Fruit fly (Drosophila melanogaster): Measurements from ENCODE around the gene CG10418.

Gene CG10418

DNA sequence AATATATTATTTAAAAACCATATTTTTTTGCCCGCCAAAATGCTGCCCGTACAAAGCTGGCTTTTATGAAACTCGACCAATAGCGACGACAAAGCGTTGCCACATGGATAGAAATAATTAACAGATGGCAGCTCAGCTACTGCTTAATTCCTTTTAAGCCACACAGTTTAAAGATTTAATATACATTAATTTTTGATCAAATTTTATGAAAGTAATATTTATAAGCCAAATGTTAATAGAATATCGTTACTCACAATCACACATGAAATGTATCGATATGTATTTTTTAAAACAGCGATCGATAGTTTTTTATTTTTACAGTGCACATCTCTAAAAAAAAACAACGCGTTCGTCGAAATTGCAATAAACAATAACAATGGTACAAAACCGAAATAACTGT, at the start of gene CG10418:
Gene CG10418 (plus strand): TSS at position 338 of the 400 bp plus-strand sequence.
- TF ChIP-seq CG34406 (GFP tag; optimal IDR thresholded peaks at IDR 0.05) (no peak), Sox102F (GFP tag; optimal IDR thresholded peaks at IDR 0.05) (no peak), CG9139 (GFP tag; optimal IDR thresholded peaks at IDR 0.05) (no peak), CG1621 (tag; optimal IDR thresholded peaks at IDR 0.05) (no peak), spab (GFP tag; optimal IDR thresholded peaks at IDR 0.05) (no peak), fkh (GFP tag; optimal IDR thresholded peaks at IDR 0.05) (peak; percentile 13), vri (GFP tag; optimal IDR thresholded peaks at IDR 0.05) (no peak), acj6 (GFP tag; optimal IDR thresholded peaks at IDR 0.05) (no peak), OdsH (GFP tag; optimal IDR thresholded peaks at IDR 0.05) (peak; percentile 15), Sox14 (GFP tag; optimal IDR thresholded peaks at IDR 0.05) (peak; percentile 50), pdm3 (GFP tag; optimal IDR thresholded peaks at IDR 0.05) (peak; percentile 11), lz (GFP tag; optimal IDR thresholded peaks at IDR 0.05) (no peak), Eip75B (GFP tag; optimal IDR thresholded peaks at IDR 0.05) (no peak), CG3032 (tag; optimal IDR thresholded peaks at IDR 0.05) (no peak), Hr38 (GFP tag; optimal IDR thresholded peaks at IDR 0.05) (no peak), svp (GFP tag) (peak; percentile 19), Eip78C (GFP tag) (no peak), Hr39 (GFP tag; optimal IDR thresholded peaks at IDR 0.05) (peak; percentile 51), CG6792 (GFP tag; optimal IDR thresholded peaks at IDR 0.05) (no peak), CG31627 (GFP tag; optimal IDR thresholded peaks at IDR 0.05) (peak; percentile 59), Eip93F (GFP tag; optimal IDR thresholded peaks at IDR 0.05) (no peak), Ets96B (tag; optimal IDR thresholded peaks at IDR 0.05) (no peak), CG11294 (GFP tag; IDR thresholded peaks at IDR 0.05) (no peak), cyc (GFP tag; optimal IDR thresholded peaks at IDR 0.05) (peak; percentile 43), dsx (GFP tag; optimal IDR thresholded peaks at IDR 0.05; ENCODE audit: poor library complexity, severe bottlenecking) (no peak), CG10669 (GFP tag; optimal IDR thresholded peaks at IDR 0.05) (no peak), CG16779 (tag; optimal IDR thresholded peaks at IDR 0.05) (no peak), CG6163 (GFP tag; IDR thresholded peaks at IDR 0.05) (no peak), Gug (GFP tag; IDR thresholded peaks at IDR 0.05) (no peak), CG15336 (GFP tag; IDR thresholded peaks at IDR 0.05) (no peak), net (GFP tag; optimal IDR thresholded peaks at IDR 0.05) (no peak), topi (GFP tag; optimal IDR thresholded peaks at IDR 0.05) (no peak), Smox (GFP tag; optimal IDR thresholded peaks at IDR 0.05) (peak; percentile 15), CG32006 (GFP tag; optimal IDR thresholded peaks at IDR 0.05) (no peak), ss (GFP tag; optimal IDR thresholded peaks at IDR 0.05) (no peak), CG8319 (GFP tag; optimal IDR thresholded peaks at IDR 0.05) (no peak), fd59A (GFP tag; optimal IDR thresholded peaks at IDR 0.05) (no peak), CG6276 (GFP tag; optimal IDR thresholded peaks at IDR 0.05) (no peak), CG10631 (GFP tag; optimal IDR thresholded peaks at IDR 0.05) (peak; percentile 15), Sox15 (GFP tag; optimal IDR thresholded peaks at IDR 0.05) (peak; percentile 7), Met (GFP tag; optimal IDR thresholded peaks at IDR 0.05) (peak; percentile 14)

- no peak for TF ChIP-seq fd85E (GFP tag; optimal IDR thresholded peaks at IDR 0.05)
- TF ChIP-seq CG3032 (tag; optimal IDR thresholded peaks at IDR 0.05): no peak
- TF ChIP-seq dsx (GFP tag; optimal IDR thresholded peaks at IDR 0.05; ENCODE audit: poor library complexity, severe bottlenecking): no peak
- TF ChIP-seq CG6163 (GFP tag; IDR thresholded peaks at IDR 0.05): no peak
- TF ChIP-seq achi (GFP tag; optimal IDR thresholded peaks at IDR 0.05): no peak
- no peak for TF ChIP-seq salr (GFP tag; optimal IDR thresholded peaks at IDR 0.05)
- TF ChIP-seq CG4318 (GFP tag; optimal IDR thresholded peaks at IDR 0.05): no peak
- TF ChIP-seq OdsH (GFP tag; optimal IDR thresholded peaks at IDR 0.05): no peak
- TF ChIP-seq CG6792 (GFP tag; optimal IDR thresholded peaks at IDR 0.05): no peak
- TF ChIP-seq CG11762 (GFP tag; optimal IDR thresholded peaks at IDR 0.05; ENCODE audit: insufficient read depth): no peak
- no peak for TF ChIP-seq CG34406 (GFP tag; optimal IDR thresholded peaks at IDR 0.05)
- TF ChIP-seq Lpt (GFP tag; optimal IDR thresholded peaks at IDR 0.05): no peak
- no peak for TF ChIP-seq CG10669 (GFP tag; optimal IDR thresholded peaks at IDR 0.05)
- TF ChIP-seq CG16779 (tag; optimal IDR thresholded peaks at IDR 0.05): no peak
- TF ChIP-seq Blimp-1 (GFP tag; optimal IDR thresholded peaks at IDR 0.05): no peak
- TF ChIP-seq Sox15 (GFP tag; optimal IDR thresholded peaks at IDR 0.05): no peak
- TF ChIP-seq Eip78C (GFP tag): no peak
- no peak for TF ChIP-seq pdm3 (GFP tag; optimal IDR thresholded peaks at IDR 0.05)
- TF ChIP-seq Hr38 (GFP tag; optimal IDR thresholded peaks at IDR 0.05): no peak
- TF ChIP-seq ss (GFP tag; optimal IDR thresholded peaks at IDR 0.05): no peak
Observed at dm6 chr3L:12287370-12287769, 49.1 kb upstream of the CG10418 start.

Data from whole organism, prepupa.